Fruit fly (Drosophila melanogaster) whole organism, embryonic: ENCODE results near the gene D1.

Source experiments
- Atf6 ChIP-seq: fragments of 200-800 bp; sonication (Bioruptor generic); IDR thresholded peaks from 2 replicates; pipeline ENCODE4 v1.3.6; 2022; ENCODE audit warnings: missing biosample characterization, missing genetic modification characterization
- CG10321 ChIP-seq: fragments of 200-800 bp; sonication (Bioruptor generic); IDR thresholded peaks from 2 replicates; pipeline ENCODE4 v1.3.6; 2022; ENCODE audit warnings: missing biosample characterization, missing genetic modification characterization
- CG12236 ChIP-seq: fragments of 200-800 bp; sonication (Bioruptor generic); optimal IDR thresholded peaks from 2 replicates; lab custom pipeline; 2016; ENCODE audit warnings: missing biosample characterization, missing genetic modification characterization
- CG13287 ChIP-seq: fragments of 200-800 bp; sonication (Bioruptor generic); IDR thresholded peaks from 2 replicates; pipeline ENCODE4 v1.3.6; 2022; ENCODE audit warnings: missing biosample characterization, missing genetic modification characterization; ENCODE audit not compliant: partially characterized antibody
- CG14667 ChIP-seq: fragments of 200-800 bp; sonication (Bioruptor generic); IDR thresholded peaks from 2 replicates; pipeline ENCODE4 v1.3.6; 2022; ENCODE audit warnings: missing biosample characterization, missing genetic modification characterization
- CG14965 ChIP-seq: fragments of 200-800 bp; sonication (Bioruptor generic); optimal IDR thresholded peaks from 2 replicates; lab custom pipeline; 2016; ENCODE audit warnings: missing biosample characterization, missing genetic modification characterization, borderline replicate concordance
- CG17912 ChIP-seq: fragments of 200-800 bp; sonication (Bioruptor generic); optimal IDR thresholded peaks from 2 replicates; lab custom pipeline; 2018; ENCODE audit warnings: missing biosample characterization, mild to moderate bottlenecking, missing genetic modification characterization
- CG18011 ChIP-seq: fragments of 200-800 bp; sonication (Bioruptor generic); optimal IDR thresholded peaks from 2 replicates; lab custom pipeline; 2017; ENCODE audit warnings: missing biosample characterization, missing genetic modification characterization, mild to moderate bottlenecking, moderate library complexity, missing genotype
- CG18262 ChIP-seq: fragments of 200-800 bp; optimal IDR thresholded peaks from 3 replicates; lab custom pipeline; 2019; ENCODE audit warnings: missing biosample characterization, mild to moderate bottlenecking, missing genetic modification characterization, moderate library complexity
- CG2116 ChIP-seq: fragments of 200-800 bp; sonication (Bioruptor generic); optimal IDR thresholded peaks from 3 replicates; lab custom pipeline; 2018; ENCODE audit warnings: missing biosample characterization, mild to moderate bottlenecking, missing genetic modification characterization
- CG31388 ChIP-seq: fragments of 200-800 bp; sonication (Bioruptor generic); optimal IDR thresholded peaks from 2 replicates; lab custom pipeline; 2016; ENCODE audit warnings: missing biosample characterization, missing genetic modification characterization
- CG33213 ChIP-seq: fragments of 200-800 bp; sonication (Bioruptor generic); optimal IDR thresholded peaks from 3 replicates; lab custom pipeline; 2016; ENCODE audit warnings: missing biosample characterization, missing genetic modification characterization
- CG6854 ChIP-seq: fragments of 200-800 bp; sonication (Bioruptor generic); optimal IDR thresholded peaks from 3 replicates; lab custom pipeline; 2017; ENCODE audit warnings: missing biosample characterization, mild to moderate bottlenecking, missing genetic modification characterization
- CG7745 ChIP-seq: fragments of 200-800 bp; sonication (Bioruptor generic); optimal IDR thresholded peaks from 2 replicates; lab custom pipeline; 2018; ENCODE audit warnings: missing biosample characterization, mild to moderate bottlenecking, missing genetic modification characterization, moderate library complexity
- CG8281 ChIP-seq: fragments of 200-800 bp; sonication (Bioruptor generic); optimal IDR thresholded peaks from 2 replicates; lab custom pipeline; 2018; ENCODE audit warnings: missing biosample characterization, mild to moderate bottlenecking, missing genetic modification characterization, moderate library complexity
- CG8359 ChIP-seq: fragments of 200-800 bp; sonication (Bioruptor generic); optimal IDR thresholded peaks from 2 replicates; lab custom pipeline; 2017; ENCODE audit warnings: missing biosample characterization, mild to moderate bottlenecking, missing genetic modification characterization, borderline replicate concordance
- CG9215 ChIP-seq: fragments of 200-800 bp; sonication (Bioruptor generic); IDR thresholded peaks from 2 replicates; pipeline ENCODE4 v1.3.6; 2022; ENCODE audit warnings: missing biosample characterization, missing genetic modification characterization
- D ChIP-seq, 2 experiments: fragments of 200-800 bp in 1 of 2; fragments of >200 bp in 1 of 2; sonication (Bioruptor generic) in 1 of 2; optimal IDR thresholded peaks; 2 replicates in 1 of 2; 3 replicates in 1 of 2; lab custom pipeline; 2017; ENCODE audit warnings: mild to moderate bottlenecking in 1 of 2, missing biosample characterization in 1 of 2, missing genetic modification characterization in 1 of 2, missing genetic modification reagents in 1 of 2
- Eip74EF ChIP-seq, 2 experiments: fragments of 200-800 bp in 1 of 2; fragments of >200 bp in 1 of 2; sonication (Bioruptor generic) in 1 of 2; optimal IDR thresholded peaks; 2 replicates each; lab custom pipeline; 2017 to 2019; ENCODE audit warnings: missing biosample characterization in 2 of 2, missing genetic modification characterization in 2 of 2, mild to moderate bottlenecking in 1 of 2, moderate library complexity in 1 of 2
- HLH3B ChIP-seq: fragments of 200-800 bp; sonication (Bioruptor generic); IDR thresholded peaks from 2 replicates; pipeline ENCODE4 v1.3.6; 2022; ENCODE audit warnings: missing biosample characterization, missing genetic modification characterization
- HmgZ ChIP-seq: fragments of 200-800 bp; sonication (Bioruptor generic); optimal IDR thresholded peaks from 2 replicates; lab custom pipeline; 2018; ENCODE audit warnings: missing biosample characterization, mild to moderate bottlenecking, missing genetic modification characterization
- Hr39 ChIP-seq: fragments of >200 bp; optimal IDR thresholded peaks from 2 replicates; lab custom pipeline; 2017
- Hr51 ChIP-seq, 2 experiments: fragments of 200-800 bp; sonication (Bioruptor generic); optimal IDR thresholded peaks; 2 replicates in 1 of 2; 3 replicates in 1 of 2; lab custom pipeline; 2016 to 2018; ENCODE audit warnings: missing biosample characterization in 2 of 2, missing genetic modification characterization in 2 of 2, mild to moderate bottlenecking in 1 of 2, moderate library complexity in 1 of 2
- Lim3 ChIP-seq: fragments of 200-800 bp; sonication (Bioruptor generic); IDR thresholded peaks from 2 replicates; pipeline ENCODE4 v1.3.6; 2022; ENCODE audit warnings: missing biosample characterization, missing genetic modification characterization
- Oli ChIP-seq: fragments of 200-800 bp; sonication (Bioruptor generic); optimal IDR thresholded peaks from 2 replicates; lab custom pipeline; 2018; ENCODE audit warnings: missing biosample characterization, mild to moderate bottlenecking, missing genetic modification characterization, moderate library complexity
- Vsx1 ChIP-seq: fragments of 200-800 bp; sonication (Bioruptor generic); optimal IDR thresholded peaks from 2 replicates; lab custom pipeline; 2017; ENCODE audit warnings: missing biosample characterization, mild to moderate bottlenecking, missing genetic modification characterization, missing genetic modification reagents
- dimm ChIP-seq: fragments of 200-800 bp; sonication (Bioruptor generic); IDR thresholded peaks from 2 replicates; pipeline ENCODE4 v1.3.6; 2022; ENCODE audit warnings: missing biosample characterization, missing genetic modification characterization
- dmrt99B ChIP-seq: fragments of 200-800 bp; sonication (Bioruptor generic); optimal IDR thresholded peaks from 2 replicates; lab custom pipeline; 2018; ENCODE audit warnings: missing biosample characterization, mild to moderate bottlenecking, missing genetic modification characterization, moderate library complexity
- exex ChIP-seq: fragments of 200-800 bp; sonication (Bioruptor generic); optimal IDR thresholded peaks from 4 replicates; lab custom pipeline; 2018; ENCODE audit warnings: missing biosample characterization, mild to moderate bottlenecking, missing genetic modification characterization, moderate library complexity
- gfzf ChIP-seq: fragments of 200-800 bp; sonication (Bioruptor generic); optimal IDR thresholded peaks from 2 replicates; lab custom pipeline; 2016; ENCODE audit warnings: missing biosample characterization, mild to moderate bottlenecking, missing genetic modification characterization, moderate library complexity
- hbn ChIP-seq: fragments of 200-800 bp; sonication (Bioruptor generic); IDR thresholded peaks from 2 replicates; pipeline ENCODE4 v1.3.6; 2022; ENCODE audit warnings: missing biosample characterization, missing genetic modification characterization; ENCODE audit not compliant: partially characterized antibody
- hth ChIP-seq: fragments of >200 bp; optimal IDR thresholded peaks from 2 replicates; lab custom pipeline; 2017; ENCODE audit warnings: inconsistent platforms
- ind ChIP-seq: fragments of 200-800 bp; sonication (Bioruptor generic); optimal IDR thresholded peaks from 3 replicates; lab custom pipeline; 2016; ENCODE audit warnings: missing biosample characterization, missing genetic modification characterization
- jigr1 ChIP-seq: fragments of 200-800 bp; sonication (Bioruptor generic); IDR thresholded peaks from 3 replicates; pipeline ENCODE4 v1.3.6; 2022; ENCODE audit warnings: missing biosample characterization, missing genetic modification characterization
- ken ChIP-seq: fragments of 200-800 bp; sonication (Bioruptor generic); IDR thresholded peaks from 3 replicates; pipeline ENCODE4 v1.3.6; 2022; ENCODE audit warnings: missing biosample characterization, missing genetic modification characterization
- lab ChIP-seq: fragments of 200-800 bp; sonication (Bioruptor generic); optimal IDR thresholded peaks from 3 replicates; lab custom pipeline; 2017; ENCODE audit warnings: missing biosample characterization, missing genetic modification characterization, mild to moderate bottlenecking, moderate library complexity, missing genetic modification reagents
- lola ChIP-seq, 3 experiments: fragments of >200 bp in 2 of 3; fragments of 200-800 bp in 1 of 3; sonication (Bioruptor generic) in 1 of 3; optimal IDR thresholded peaks; 2 replicates each; lab custom pipeline; 2017 to 2019; ENCODE audit warnings: missing biosample characterization in 3 of 3, missing genetic modification characterization in 3 of 3, mild to moderate bottlenecking in 1 of 3, moderate library complexity in 1 of 3
- mirr ChIP-seq: fragments of 200-800 bp; sonication (Bioruptor generic); optimal IDR thresholded peaks from 3 replicates; lab custom pipeline; 2018; ENCODE audit warnings: missing biosample characterization, mild to moderate bottlenecking, missing genetic modification characterization
- p53 ChIP-seq: fragments of 200-800 bp; sonication (Bioruptor generic); optimal IDR thresholded peaks from 2 replicates; lab custom pipeline; 2016; ENCODE audit warnings: missing biosample characterization, missing genetic modification characterization
- pan ChIP-seq, 4 experiments: fragments of >200 bp in 3 of 4; fragments of 200-800 bp in 1 of 4; sonication (Bioruptor generic) in 1 of 4; optimal IDR thresholded peaks in 3 of 4; IDR thresholded peaks in 1 of 4; 2 replicates each; pipeline versions ENCODE4 v1.3.6 to Lab custom; 2017 to 2022; ENCODE audit warnings: missing biosample characterization in 2 of 4, missing genetic modification characterization in 2 of 4, mixed read lengths in 1 of 4
- salm ChIP-seq: fragments of 200-800 bp; sonication (Bioruptor generic); optimal IDR thresholded peaks from 2 replicates; lab custom pipeline; 2018; ENCODE audit warnings: missing biosample characterization, mild to moderate bottlenecking, missing genetic modification characterization
- sc ChIP-seq, 3 experiments: fragments of >200 bp in 2 of 3; fragments of 200-800 bp in 1 of 3; sonication (Bioruptor generic) in 1 of 3; optimal IDR thresholded peaks; 2 replicates in 2 of 3; 3 replicates in 1 of 3; lab custom pipeline; 2017; ENCODE audit warnings: mild to moderate bottlenecking in 1 of 3, missing biosample characterization in 1 of 3, missing genetic modification characterization in 1 of 3, missing genetic modification reagents in 1 of 3
- sens ChIP-seq: fragments of 200-800 bp; sonication (Bioruptor generic); peaks from one replicate; lab custom pipeline; 2016; ENCODE audit warnings: missing biosample characterization, missing genetic modification characterization
- sima ChIP-seq: fragments of 200-800 bp; sonication (Bioruptor generic); optimal IDR thresholded peaks from 2 replicates; lab custom pipeline; 2016; ENCODE audit warnings: missing biosample characterization, missing genetic modification characterization
- stc ChIP-seq: fragments of 200-800 bp; sonication (Bioruptor generic); IDR thresholded peaks from 2 replicates; pipeline ENCODE4 v1.3.6; 2022; ENCODE audit warnings: missing biosample characterization, missing genetic modification characterization
- twi ChIP-seq: fragments of 200-800 bp; optimal IDR thresholded peaks from 2 replicates; lab custom pipeline; 2019; ENCODE audit warnings: missing biosample characterization, mild to moderate bottlenecking, missing genetic modification characterization, moderate library complexity

The D1 gene

DNA sequence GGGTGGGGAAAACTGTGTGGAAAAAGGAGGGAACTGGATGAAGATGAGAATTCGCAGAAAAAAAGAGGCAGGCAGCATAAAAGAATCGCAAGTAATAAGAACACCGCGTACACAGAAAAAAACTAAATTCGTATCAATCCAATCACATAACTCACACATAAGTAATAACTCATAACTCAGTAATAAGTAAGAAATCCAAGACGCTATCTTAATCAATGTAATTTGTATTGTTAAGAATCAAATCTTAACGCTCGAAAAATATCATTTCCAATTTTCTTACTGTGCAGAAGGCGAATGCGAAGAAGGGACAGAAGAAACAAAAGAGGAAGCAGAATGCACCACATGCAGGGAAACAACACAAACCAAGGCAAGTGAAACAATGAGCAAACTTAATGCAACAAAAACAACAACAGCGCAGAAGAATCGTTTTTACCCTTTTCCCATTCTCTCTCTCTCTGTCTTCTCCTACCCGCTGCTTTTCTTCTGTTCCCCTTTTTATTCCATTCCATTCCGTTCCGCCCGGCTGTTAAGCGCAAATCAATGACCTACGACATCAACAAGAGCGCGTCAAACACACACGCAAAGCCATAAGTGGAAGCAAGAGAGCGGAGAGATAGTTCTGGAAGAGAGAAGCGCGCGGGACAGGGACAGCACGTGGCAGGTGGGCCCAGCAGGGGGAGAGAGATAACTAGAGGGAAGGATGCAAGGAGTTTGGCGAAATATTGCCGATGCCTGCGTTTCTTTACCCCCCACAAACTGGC, 11.2 kb downstream of the D1 start (continued):
- TF ChIP-seq CG14667 (GFP tag; lab: Robert Waterston, UW) (peak; percentile 51), Hr51 (GFP tag; optimal IDR thresholded peaks at IDR 0.05; lab: Kevin White, UChicago) (peak; percentile 27 to 65), CG8359 (GFP tag; lab: Kevin White, UChicago) (peak; percentile 27), Atf6 (GFP tag; lab: Robert Waterston, UW) (no peak), Hr39 (no peak), HmgZ (tag; lab: Kevin White, UChicago) (peak; percentile 43), CG33213 (GFP tag; lab: Kevin White, UChicago) (peak; percentile 60), dimm (GFP tag; lab: Robert Waterston, UW) (no peak), sc (optimal IDR thresholded peaks at IDR 0.05; lab: Kevin White, UChicago) (no peak), sc (GFP tag; optimal IDR thresholded peaks at IDR 0.05; lab: Kevin White, UChicago) (peak; percentile 69), CG13287 (GFP tag; lab: Robert Waterston, UW) (peak; percentile 12; the same call in 1 of the 2 replicates), CG2116 (GFP tag; lab: Kevin White, UChicago) (peak; percentile 50), hbn (no peak), Oli (tag; lab: Kevin White, UChicago) (peak; percentile 79), pan (optimal IDR thresholded peaks at IDR 0.05; lab: Kevin White, UChicago) (no peak), pan (GFP tag; optimal IDR thresholded peaks at IDR 0.05 in 1 of 2, IDR thresholded peaks at IDR 0.05 in 1 of 2) (peak in 1 of 2 experiments; percentile 81), D (optimal IDR thresholded peaks at IDR 0.05; lab: Kevin White, UChicago) (peak; percentile 95), D (GFP tag; optimal IDR thresholded peaks at IDR 0.05; lab: Kevin White, UChicago) (peak; percentile 91), CG31388 (GFP tag; lab: Kevin White, UChicago) (no peak), Lim3 (GFP tag; lab: Robert Waterston, UW) (no peak), ind (peak; percentile 74), ken (GFP tag; lab: Robert Waterston, UW) (peak; percentile 69; the same call in 2 of the 3 replicates), sens (peak; percentile 99), CG10321 (GFP tag; lab: Robert Waterston, UW) (peak; percentile 66), twi (peak; percentile 35), CG7745 (no peak), CG14965 (GFP tag; lab: Kevin White, UChicago) (peak; percentile 53), lola (GFP tag; optimal IDR thresholded peaks at IDR 0.05; lab: Kevin White, UChicago) (peak in 1 of 3 experiments; percentile 90), CG18262 (peak; percentile 92), hth (lab: Kevin White, UChicago) (no peak), CG18011 (GFP tag; lab: Kevin White, UChicago) (peak; percentile 48), CG12236 (GFP tag; lab: Kevin White, UChicago) (peak; percentile 80), jigr1 (no peak), gfzf (GFP tag; lab: Kevin White, UChicago) (no peak), salm (no peak), mirr (GFP tag; lab: Kevin White, UChicago) (no peak), Vsx1 (GFP tag; lab: Kevin White, UChicago) (peak; percentile 47), p53 (peak; percentile 69), lab (GFP tag; lab: Kevin White, UChicago) (peak; percentile 78), sima (peak; percentile 76), exex (tag; lab: Kevin White, UChicago) (no peak), CG9215 (GFP tag; lab: Robert Waterston, UW) (0 out of 2 replicates have a peak, but pooled peaks have one; percentile 16), CG8281 (tag; lab: Kevin White, UChicago) (no peak), HLH3B (GFP tag; lab: Robert Waterston, UW) (peak; percentile 66), stc (GFP tag; lab: Robert Waterston, UW) (peak; percentile 32; the same call in 1 of the 2 replicates), CG6854 (GFP tag; lab: Kevin White, UChicago) (no peak), dmrt99B (tag; lab: Kevin White, UChicago) (peak; percentile 74), CG17912 (no peak), Eip74EF (GFP tag; optimal IDR thresholded peaks at IDR 0.05; lab: Kevin White, UChicago) (peak in 1 of 2 experiments; percentile 58)
